Worm (Caenorhabditis elegans): ENCODE data around the gene nhr-180.

DNA sequence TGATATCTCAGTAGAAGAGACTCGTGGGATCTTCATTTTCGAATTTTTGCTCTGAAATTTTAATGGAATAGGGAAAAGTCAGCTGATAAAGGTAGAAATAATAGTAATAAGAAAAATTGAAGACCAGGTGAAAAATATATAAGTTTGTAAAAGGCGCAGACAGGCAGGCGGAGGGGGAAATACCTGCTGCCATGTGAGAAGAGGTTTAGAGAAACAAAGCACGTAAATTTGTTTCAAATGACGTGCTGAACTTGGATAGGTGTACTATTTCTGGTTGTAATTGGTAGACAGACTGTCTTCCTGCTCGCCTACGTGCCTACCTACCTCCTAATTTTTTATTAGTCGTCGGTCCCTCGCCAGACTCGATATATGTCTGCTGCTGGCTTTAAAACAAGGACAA lies at the start of gene nhr-180:
- no peak for TF ChIP-seq ceh-24 (tag; optimal IDR thresholded peaks at IDR 0.05)
- no peak for TF ChIP-seq elt-2 (tag; optimal IDR thresholded peaks at IDR 0.05)
- TF ChIP-seq lim-6 (tag; optimal IDR thresholded peaks at IDR 0.05): no peak
- no peak for TF ChIP-seq pag-3 (tag; optimal IDR thresholded peaks at IDR 0.05; ENCODE audit: borderline replicate concordance)
- TF ChIP-seq pat-9 (tag; optimal IDR thresholded peaks at IDR 0.05): no peak

All from whole organism, late embryonic.